Fruit fly (Drosophila melanogaster): Measurements from ENCODE around the gene CG15408.

The CG15408 gene

dm6 chr2L:3332514-3332913, at the start of gene CG15408:
CG15408 (plus strand) TSS chr2L:3332814.
- TF ChIP-seq h (optimal IDR thresholded peaks at IDR 0.05) (no peak), Myc (optimal IDR thresholded peaks at IDR 0.05) (no peak), ttk (optimal IDR thresholded peaks at IDR 0.05) (no peak), insv (optimal IDR thresholded peaks at IDR 0.05) (no peak), psq (optimal IDR thresholded peaks at IDR 0.05) (no peak), Sin3A (optimal IDR thresholded peaks at IDR 0.05) (no peak)

dm6 chr2L:3293718-3294340, 38.8 kb upstream of the CG15408 start:
- TF ChIP-seq ttk (optimal IDR thresholded peaks at IDR 0.05) (no peak), insv (optimal IDR thresholded peaks at IDR 0.05) (no peak), h (optimal IDR thresholded peaks at IDR 0.05) (no peak), Sin3A (optimal IDR thresholded peaks at IDR 0.05) (no peak), psq (optimal IDR thresholded peaks at IDR 0.05) (no peak), Myc (optimal IDR thresholded peaks at IDR 0.05) (no peak)

- TF ChIP-seq h (optimal IDR thresholded peaks at IDR 0.05): no peak
- no peak for TF ChIP-seq insv (optimal IDR thresholded peaks at IDR 0.05)
- no peak for TF ChIP-seq psq (optimal IDR thresholded peaks at IDR 0.05)
- TF ChIP-seq Sin3A (optimal IDR thresholded peaks at IDR 0.05): no peak
- no peak for TF ChIP-seq ttk (optimal IDR thresholded peaks at IDR 0.05)
- no peak for TF ChIP-seq Myc (optimal IDR thresholded peaks at IDR 0.05)
Observed at dm6 chr2L:3294572-3294971, 38.0 kb upstream of the CG15408 start, which contains the start of gene CG9664. CG9664 (minus strand) TSS chr2L:3294706.

dm6 chr2L:3298065-3298469, 34.5 kb upstream of the CG15408 start:
- no peak for TF ChIP-seq ttk (optimal IDR thresholded peaks at IDR 0.05)
- no peak for TF ChIP-seq Myc (optimal IDR thresholded peaks at IDR 0.05)

- no peak for TF ChIP-seq insv (optimal IDR thresholded peaks at IDR 0.05)
- no peak for TF ChIP-seq Sin3A (optimal IDR thresholded peaks at IDR 0.05)
- no peak for TF ChIP-seq h (optimal IDR thresholded peaks at IDR 0.05)
- no peak for TF ChIP-seq psq (optimal IDR thresholded peaks at IDR 0.05)
- TF ChIP-seq Myc (optimal IDR thresholded peaks at IDR 0.05): no peak
- no peak for TF ChIP-seq ttk (optimal IDR thresholded peaks at IDR 0.05)
Observed at dm6 chr2L:3299142-3299541, 33.5 kb upstream of the CG15408 start.

- TF ChIP-seq psq (optimal IDR thresholded peaks at IDR 0.05) (no peak), h (optimal IDR thresholded peaks at IDR 0.05) (no peak), Sin3A (optimal IDR thresholded peaks at IDR 0.05) (no peak), Myc (optimal IDR thresholded peaks at IDR 0.05) (no peak), insv (optimal IDR thresholded peaks at IDR 0.05) (no peak), ttk (optimal IDR thresholded peaks at IDR 0.05) (no peak)
Observed at dm6 chr2L:3299803-3300202, 32.8 kb upstream of the CG15408 start.

- TF ChIP-seq h (optimal IDR thresholded peaks at IDR 0.05) (no peak), ttk (optimal IDR thresholded peaks at IDR 0.05) (no peak)
Observed at dm6 chr2L:3301058-3301457, 31.6 kb upstream of the CG15408 start.

dm6 chr2L:3301755-3302499, 30.7 kb upstream of the CG15408 start:
- TF ChIP-seq Sin3A (optimal IDR thresholded peaks at IDR 0.05) (no peak), insv (optimal IDR thresholded peaks at IDR 0.05) (no peak), Myc (optimal IDR thresholded peaks at IDR 0.05) (no peak)

- TF ChIP-seq ttk (optimal IDR thresholded peaks at IDR 0.05): no peak
- no peak for TF ChIP-seq Sin3A (optimal IDR thresholded peaks at IDR 0.05)
- no peak for TF ChIP-seq Myc (optimal IDR thresholded peaks at IDR 0.05)
- TF ChIP-seq psq (optimal IDR thresholded peaks at IDR 0.05): no peak
Observed at dm6 chr2L:3302958-3303842, 29.4 kb upstream of the CG15408 start, which contains the start of gene CG9663. CG9663 (minus strand) TSS chr2L:3303130.

dm6 chr2L:3303893-3304292, 28.7 kb upstream of the CG15408 start, which contains the start of gene CG3277:
CG3277 (plus strand) TSS chr2L:3304100.
- TF ChIP-seq h (optimal IDR thresholded peaks at IDR 0.05) (no peak), psq (optimal IDR thresholded peaks at IDR 0.05) (no peak), insv (optimal IDR thresholded peaks at IDR 0.05) (no peak), ttk (optimal IDR thresholded peaks at IDR 0.05) (no peak), Sin3A (optimal IDR thresholded peaks at IDR 0.05) (no peak), Myc (optimal IDR thresholded peaks at IDR 0.05) (no peak)

dm6 chr2L:3304831-3305828, 27.5 kb upstream of the CG15408 start:
- TF ChIP-seq h (optimal IDR thresholded peaks at IDR 0.05) (no peak), Myc (optimal IDR thresholded peaks at IDR 0.05) (no peak), ttk (optimal IDR thresholded peaks at IDR 0.05) (no peak), psq (optimal IDR thresholded peaks at IDR 0.05) (no peak), Sin3A (optimal IDR thresholded peaks at IDR 0.05) (no peak), insv (optimal IDR thresholded peaks at IDR 0.05) (no peak)
